Worm (Caenorhabditis elegans): ENCODE results near the gene ZK686.1.

ce11 chrIII:7809033-7809432 is 36.1 kb downstream of the ZK686.1 start:
- TF ChIP-seq nhr-237 (tag; optimal IDR thresholded peaks at IDR 0.05) (no peak), lin-39 (tag; optimal IDR thresholded peaks at IDR 0.05) (no peak), ceh-20 (GFP tag; IDR thresholded peaks at IDR 0.05) (no peak), madf-5 (GFP tag; IDR thresholded peaks at IDR 0.05) (no peak), unc-62 (GFP tag; optimal IDR thresholded peaks at IDR 0.05 in 1 of 2) (no peak), unc-62 (tag; optimal IDR thresholded peaks at IDR 0.05) (no peak)

All from whole organism, L4 larva.